Fruit fly (Drosophila melanogaster) whole organism, embryonic: Measurements from ENCODE around the gene CHOp24.

Experiments
- Abd-B ChIP-seq: fragments of 200-800 bp; sonication (Bioruptor generic); optimal IDR thresholded peaks from 2 replicates; lab custom pipeline; 2018; ENCODE audit warnings: missing biosample characterization, mild to moderate bottlenecking, missing genetic modification characterization, moderate library complexity
- CG10959 ChIP-seq: fragments of 200-800 bp; sonication (Bioruptor generic); IDR thresholded peaks from 2 replicates; pipeline ENCODE4 v1.3.6; 2022; ENCODE audit warnings: missing biosample characterization, missing genetic modification characterization
- CG12744 ChIP-seq: fragments of 200-800 bp; sonication (Bioruptor generic); optimal IDR thresholded peaks from 2 replicates; lab custom pipeline; 2016; ENCODE audit warnings: missing biosample characterization, missing genetic modification characterization
- CG15601 ChIP-seq: fragments of 200-800 bp; sonication (Bioruptor generic); optimal IDR thresholded peaks from 3 replicates; lab custom pipeline; 2019; ENCODE audit warnings: missing biosample characterization, mild to moderate bottlenecking, missing genetic modification characterization, moderate library complexity
- CG9609 ChIP-seq: fragments of 200-800 bp; sonication (Bioruptor generic); optimal IDR thresholded peaks from 3 replicates; lab custom pipeline; 2016; ENCODE audit warnings: missing biosample characterization, missing genetic modification characterization
- Dp ChIP-seq: fragments of 200-800 bp; sonication (Bioruptor generic); optimal IDR thresholded peaks from 2 replicates; lab custom pipeline; 2018; ENCODE audit warnings: missing biosample characterization, mild to moderate bottlenecking, missing genetic modification characterization, moderate library complexity
- Max ChIP-seq: fragments of 200-800 bp; sonication (Bioruptor generic); optimal IDR thresholded peaks from 2 replicates; lab custom pipeline; 2016; ENCODE audit warnings: missing biosample characterization, mild to moderate bottlenecking, missing genetic modification characterization
- en ChIP-seq: fragments of 200-800 bp; sonication (Bioruptor generic); optimal IDR thresholded peaks from 2 replicates; lab custom pipeline; 2016; ENCODE audit warnings: missing biosample characterization, missing genetic modification characterization
- hb ChIP-seq: fragments of 200-800 bp; sonication (Bioruptor generic); IDR thresholded peaks from 3 replicates; pipeline ENCODE4 v1.3.6; 2022; ENCODE audit warnings: missing biosample characterization, missing genetic modification characterization; ENCODE audit not compliant: partially characterized antibody
- org-1 ChIP-seq: fragments of 200-800 bp; sonication (Bioruptor generic); optimal IDR thresholded peaks from 2 replicates; lab custom pipeline; 2017; ENCODE audit warnings: missing biosample characterization, missing genetic modification characterization
- peb ChIP-seq: fragments of 200-800 bp; sonication (Bioruptor generic); IDR thresholded peaks from 2 replicates; pipeline ENCODE4 v1.3.6; 2022; ENCODE audit warnings: missing biosample characterization, missing genetic modification characterization
- sens-2 ChIP-seq: fragments of 200-800 bp; sonication (Bioruptor generic); IDR thresholded peaks from 2 replicates; pipeline ENCODE4 v1.3.6; 2022; ENCODE audit warnings: missing biosample characterization, missing genetic modification characterization
- wor ChIP-seq: fragments of 200-800 bp; sonication (Bioruptor generic); IDR thresholded peaks from 2 replicates; pipeline ENCODE4 v1.3.6; 2022; ENCODE audit warnings: missing biosample characterization, missing genetic modification characterization

DNA sequence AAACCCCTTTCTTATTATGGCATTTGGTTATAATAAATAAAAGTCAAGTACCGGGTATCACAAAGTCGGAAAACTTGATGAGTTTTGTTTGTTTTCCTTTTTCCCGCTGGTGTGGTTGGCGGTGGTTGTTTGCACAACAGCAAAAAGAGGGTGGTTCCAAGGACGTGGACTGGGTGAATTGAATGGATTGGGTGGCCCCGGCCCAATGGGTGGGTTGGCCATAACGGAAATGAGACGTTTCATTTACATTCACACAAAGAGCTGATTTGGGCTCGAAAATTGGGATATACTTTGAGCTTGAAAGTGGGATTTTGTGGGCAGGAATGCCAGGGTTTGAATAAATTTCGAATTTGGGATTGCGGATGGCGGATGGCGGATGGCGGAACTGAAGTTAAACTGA lies 19.8 kb upstream of the CHOp24 start:
- TF ChIP-seq hb (GFP tag; lab: Robert Waterston, UW), result no peak
- TF ChIP-seq CG9609 (GFP tag; lab: Kevin White, UChicago), result no peak
- TF ChIP-seq wor (GFP tag; lab: Robert Waterston, UW), result no peak
- no peak for TF ChIP-seq Max (GFP tag; lab: Kevin White, UChicago)
- no peak for TF ChIP-seq org-1
- no peak for TF ChIP-seq en (GFP tag; lab: Kevin White, UChicago)
- TF ChIP-seq Abd-B (GFP tag; lab: Kevin White, UChicago), result no peak
- TF ChIP-seq CG10959 (GFP tag; lab: Robert Waterston, UW), result no peak
- TF ChIP-seq peb (GFP tag; lab: Robert Waterston, UW), result no peak
- no peak for TF ChIP-seq Dp (GFP tag; lab: Kevin White, UChicago)
- TF ChIP-seq CG12744 (GFP tag; lab: Kevin White, UChicago), result no peak
- TF ChIP-seq CG15601 (tag; lab: Kevin White, UChicago), result no peak
- no peak for TF ChIP-seq sens-2 (GFP tag; lab: Robert Waterston, UW)
